Worm (Caenorhabditis elegans) whole organism, L2 larva: ENCODE data around the gene chil-13.

Source experiments
- C34F6.9 ChIP-seq: fragments of 150-350 bp; optimal IDR thresholded peaks from 2 replicates; lab custom pipeline; 2014; ENCODE audit warnings: missing biosample characterization, missing genetic modification characterization
- F13H6.1 ChIP-seq: sonication (generic microtip); optimal IDR thresholded peaks from 2 replicates; lab custom pipeline; 2016; ENCODE audit warnings: missing genetic modification characterization, missing compliant biosample characterization
- R02D3.7 ChIP-seq: fragments of 150-350 bp; optimal IDR thresholded peaks from 2 replicates; lab custom pipeline; 2014; ENCODE audit warnings: missing biosample characterization, missing genetic modification characterization
- Y55F3AM.14 ChIP-seq: fragments of 200-800 bp; sonication (Bioruptor generic); optimal IDR thresholded peaks from 2 replicates; lab custom pipeline; 2018; ENCODE audit warnings: mild to moderate bottlenecking, missing genetic modification characterization, missing compliant biosample characterization
- ZK546.5 ChIP-seq: sonication (generic microtip); optimal IDR thresholded peaks from 2 replicates; lab custom pipeline; 2017; ENCODE audit warnings: missing biosample characterization, missing genetic modification characterization
- alr-1 ChIP-seq: fragments of 150-350 bp; optimal IDR thresholded peaks from 2 replicates; lab custom pipeline; 2014; ENCODE audit warnings: missing biosample characterization, missing genetic modification characterization
- ama-1 ChIP-seq: fragments of 150-350 bp; optimal IDR thresholded peaks from 2 replicates; lab custom pipeline; 2018; ENCODE audit warnings: inconsistent platforms
- blmp-1 ChIP-seq: sonication (generic microtip); optimal IDR thresholded peaks from 2 replicates; lab custom pipeline; 2017; ENCODE audit warnings: missing genetic modification characterization, mild to moderate bottlenecking, missing compliant biosample characterization, antibody characterized with exemption, moderate library complexity; ENCODE audit not compliant: insufficient read depth
- ceh-16 ChIP-seq: fragments of 150-350 bp; optimal IDR thresholded peaks from 2 replicates; lab custom pipeline; 2014; ENCODE audit warnings: missing biosample characterization, missing genetic modification characterization
- ceh-82 ChIP-seq: fragments of 150-350 bp; optimal IDR thresholded peaks from 2 replicates; lab custom pipeline; 2014; ENCODE audit warnings: missing biosample characterization, missing genetic modification characterization
- crh-2 ChIP-seq: sonication (generic microtip); optimal IDR thresholded peaks from 2 replicates; lab custom pipeline; 2017; ENCODE audit warnings: missing biosample characterization, missing genetic modification characterization
- dmd-4 ChIP-seq: sonication (generic microtip); optimal IDR thresholded peaks from 2 replicates; lab custom pipeline; 2017; ENCODE audit warnings: missing biosample characterization, missing genetic modification characterization
- egl-27 ChIP-seq: sonication (generic microtip); optimal IDR thresholded peaks from 3 replicates; lab custom pipeline; 2017; ENCODE audit warnings: missing biosample characterization, missing genetic modification reagents, missing genetic modification characterization
- elt-1 ChIP-seq: fragments of 150-350 bp; optimal IDR thresholded peaks from 2 replicates; lab custom pipeline; 2014; ENCODE audit warnings: missing biosample characterization, missing genetic modification characterization
- fos-1 ChIP-seq: fragments of 150-350 bp; optimal IDR thresholded peaks from 2 replicates; lab custom pipeline; 2014; ENCODE audit warnings: missing biosample characterization, missing genetic modification characterization
- lin-11 ChIP-seq: fragments of 150-350 bp; sonication (generic microtip); optimal IDR thresholded peaks from 2 replicates; lab custom pipeline; 2014; ENCODE audit warnings: missing biosample characterization, missing genetic modification characterization, inconsistent platforms, mixed read lengths
- lin-13 ChIP-seq: fragments of 150-350 bp; optimal IDR thresholded peaks from 2 replicates; lab custom pipeline; 2014; ENCODE audit warnings: missing biosample characterization, missing genetic modification reagents, missing genetic modification characterization
- lin-39 ChIP-seq: fragments of 150-350 bp; optimal IDR thresholded peaks from 2 replicates; lab custom pipeline; 2014; ENCODE audit warnings: missing biosample characterization, missing genetic modification reagents, missing genetic modification characterization
- lsy-2 ChIP-seq, 2 experiments: fragments of 150-350 bp in 1 of 2; sonication (generic microtip) in 1 of 2; optimal IDR thresholded peaks; 2 replicates each; lab custom pipeline; 2014 to 2017; ENCODE audit warnings: missing biosample characterization in 2 of 2, missing genetic modification characterization in 2 of 2
- mdl-1 ChIP-seq, 2 experiments: fragments of 150-350 bp in 1 of 2; sonication (generic microtip) in 1 of 2; optimal IDR thresholded peaks; 2 replicates each; lab custom pipeline; 2017; ENCODE audit warnings: missing biosample characterization in 2 of 2, missing genetic modification characterization in 2 of 2
- nhr-10 ChIP-seq: sonication (generic microtip); optimal IDR thresholded peaks from 2 replicates; lab custom pipeline; 2017; ENCODE audit warnings: missing biosample characterization, missing genetic modification characterization
- nhr-11 ChIP-seq: fragments of 150-350 bp; optimal IDR thresholded peaks from 2 replicates; lab custom pipeline; 2014; ENCODE audit warnings: missing biosample characterization, missing genetic modification characterization
- nhr-12 ChIP-seq: fragments of 150-350 bp; optimal IDR thresholded peaks from 2 replicates; lab custom pipeline; 2014; ENCODE audit warnings: missing biosample characterization, missing genetic modification characterization
- nhr-129 ChIP-seq: fragments of 150-350 bp; optimal IDR thresholded peaks from 2 replicates; lab custom pipeline; 2014; ENCODE audit warnings: missing biosample characterization, missing genetic modification characterization
- nhr-21 ChIP-seq: fragments of 150-350 bp; optimal IDR thresholded peaks from 2 replicates; lab custom pipeline; 2014; ENCODE audit warnings: missing biosample characterization, missing genetic modification characterization
- nhr-237 ChIP-seq: fragments of 150-350 bp; optimal IDR thresholded peaks from 2 replicates; lab custom pipeline; 2014; ENCODE audit warnings: missing biosample characterization, missing genetic modification characterization
- nhr-25 ChIP-seq: fragments of 150-350 bp; sonication (generic microtip); optimal IDR thresholded peaks from 3 replicates; lab custom pipeline; 2014; ENCODE audit warnings: missing biosample characterization, missing genetic modification characterization
- nhr-77 ChIP-seq: fragments of 150-350 bp; optimal IDR thresholded peaks from 2 replicates; lab custom pipeline; 2014; ENCODE audit warnings: missing biosample characterization, missing genetic modification characterization
- peb-1 ChIP-seq: fragments of 150-350 bp; optimal IDR thresholded peaks from 2 replicates; lab custom pipeline; 2014; ENCODE audit warnings: missing biosample characterization, missing genetic modification characterization
- sem-4 ChIP-seq: fragments of 150-350 bp; optimal IDR thresholded peaks from 2 replicates; lab custom pipeline; 2014; ENCODE audit warnings: missing biosample characterization, missing genetic modification reagents, missing genetic modification characterization
- skn-1 ChIP-seq: sonication (generic microtip); optimal IDR thresholded peaks from 2 replicates; lab custom pipeline; 2017; ENCODE audit warnings: missing biosample characterization, missing genetic modification characterization
- snpc-4 ChIP-seq: fragments of 150-350 bp; optimal IDR thresholded peaks from 2 replicates; lab custom pipeline; 2014; ENCODE audit warnings: missing biosample characterization, missing genetic modification characterization
- unc-39 ChIP-seq: fragments of 150-350 bp; optimal IDR thresholded peaks from 2 replicates; lab custom pipeline; 2014; ENCODE audit warnings: missing biosample characterization, missing genetic modification characterization
- unc-55 ChIP-seq: fragments of 150-350 bp; sonication (generic microtip); optimal IDR thresholded peaks from 3 replicates; lab custom pipeline; 2014; ENCODE audit warnings: missing biosample characterization, missing genetic modification reagents, missing genetic modification characterization
- unc-62 ChIP-seq: fragments of 150-350 bp; optimal IDR thresholded peaks from 2 replicates; lab custom pipeline; 2014; ENCODE audit warnings: missing biosample characterization, missing genetic modification reagents, missing genetic modification characterization
- zag-1 ChIP-seq: fragments of 150-350 bp; optimal IDR thresholded peaks from 2 replicates; lab custom pipeline; 2014; ENCODE audit warnings: missing biosample characterization, missing genetic modification characterization
- ztf-1 ChIP-seq: fragments of 200-800 bp; sonication (Bioruptor generic); conservative IDR thresholded peaks from 2 replicates; pipeline ENCODE4 v1.3.6; 2022; ENCODE audit warnings: missing genetic modification characterization, missing compliant biosample characterization
- ztf-11 ChIP-seq: sonication (generic microtip); optimal IDR thresholded peaks from 2 replicates; lab custom pipeline; 2017; ENCODE audit warnings: missing biosample characterization, missing genetic modification characterization
- ztf-4 ChIP-seq: fragments of 150-350 bp; optimal IDR thresholded peaks from 2 replicates; lab custom pipeline; 2014; ENCODE audit warnings: missing biosample characterization, missing genetic modification characterization

Gene chil-13

DNA sequence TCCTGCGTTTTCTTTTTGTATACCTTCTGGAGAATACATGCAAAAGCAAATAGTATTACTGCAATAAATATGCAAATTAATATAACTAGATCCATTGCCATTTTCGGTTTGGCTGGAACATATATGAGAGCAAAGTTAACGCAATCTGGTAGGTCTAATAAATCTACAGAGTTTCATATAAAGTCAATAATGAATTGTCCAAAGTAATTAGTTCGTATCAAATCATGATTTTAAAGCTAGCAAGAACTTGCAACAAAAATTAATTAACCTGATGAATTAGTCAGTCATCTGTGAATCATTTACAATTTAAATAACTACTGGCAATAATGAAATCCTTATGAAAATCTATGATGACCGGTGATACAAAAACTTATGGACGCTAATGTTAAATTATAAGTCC is 7.2 kb upstream of the chil-13 start, which contains the start of gene R09D1.13:
Gene R09D1.13 (minus strand): TSS at position 101 of the 400 bp plus-strand sequence.
- TF ChIP-seq sem-4 (tag; lab: Kevin White, UChicago), result no peak
- no peak for TF ChIP-seq nhr-129 (tag; lab: Kevin White, UChicago)

DNA sequence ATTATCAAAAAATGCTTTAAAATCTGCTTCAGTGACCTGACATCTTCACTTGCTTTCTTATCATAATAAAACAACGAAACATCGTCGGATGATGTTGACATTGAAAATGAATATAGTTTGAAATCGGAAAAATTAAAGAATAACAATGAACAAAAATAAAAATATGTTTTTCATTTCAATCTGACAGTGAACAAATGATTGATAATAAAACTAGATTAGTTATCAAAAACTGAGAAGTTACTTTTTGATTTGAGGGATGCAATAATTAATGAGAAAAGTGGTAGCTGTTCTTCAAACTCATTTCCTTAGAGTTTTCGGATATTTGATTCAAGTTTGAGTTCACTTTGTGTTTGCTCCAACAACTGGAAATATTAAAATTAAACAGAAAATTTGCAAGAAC is 5.4 kb upstream of the chil-13 start, which contains the start of gene chil-15:
Gene chil-15 (minus strand): TSS at position 101 of the 400 bp plus-strand sequence.
- TF ChIP-seq nhr-10 (tag; lab: Kevin White, UChicago) (no peak), C34F6.9 (no peak), F13H6.1 (no peak), lin-11 (tag; lab: Kevin White, UChicago) (no peak), lin-39 (tag; lab: Kevin White, UChicago) (no peak), peb-1 (tag; lab: Kevin White, UChicago) (no peak), nhr-129 (tag; lab: Kevin White, UChicago) (no peak), R02D3.7 (tag; lab: Kevin White, UChicago) (no peak), nhr-25 (tag; lab: Kevin White, UChicago) (no peak), unc-55 (GFP tag; lab: Kevin White, UChicago) (no peak), nhr-237 (tag; lab: Kevin White, UChicago) (no peak)

DNA sequence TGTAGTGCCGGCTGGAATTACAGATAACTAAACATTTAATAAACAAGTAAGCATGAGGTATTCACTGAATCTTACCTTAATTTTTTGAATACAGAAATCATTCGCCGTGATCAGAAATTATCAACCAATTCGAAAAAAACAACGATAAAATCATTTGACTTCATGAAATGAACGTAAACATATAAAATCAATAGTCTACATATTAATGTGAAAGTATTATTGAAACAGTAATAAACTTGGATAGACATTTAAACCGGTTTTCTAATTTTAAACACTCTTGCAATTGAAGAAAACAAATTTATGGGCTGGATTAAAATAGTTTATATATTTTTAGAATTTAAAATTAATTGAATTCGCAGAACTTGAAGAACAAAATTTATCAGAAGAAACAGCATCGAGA is 3.7 kb upstream of the chil-13 start, which contains the start of gene chil-16:
Gene chil-16 (minus strand): TSS at position 101 of the 400 bp plus-strand sequence.
- TF ChIP-seq blmp-1 (tag; lab: Kevin White, UChicago) (no peak), mdl-1 (tag; optimal IDR thresholded peaks at IDR 0.05; lab: Kevin White, UChicago) (no peak), ZK546.5 (no peak), lin-39 (tag; lab: Kevin White, UChicago) (no peak), nhr-77 (tag; lab: Kevin White, UChicago) (no peak), ceh-82 (no peak), zag-1 (tag; lab: Kevin White, UChicago) (no peak), nhr-21 (no peak), lsy-2 (tag; optimal IDR thresholded peaks at IDR 0.05; lab: Kevin White, UChicago) (no peak), nhr-25 (tag; lab: Kevin White, UChicago) (no peak), ztf-4 (tag; lab: Kevin White, UChicago) (no peak), elt-1 (no peak), unc-39 (tag; lab: Kevin White, UChicago) (no peak), ztf-1 (GFP tag; lab: Robert Waterston, UW) (no peak), lin-13 (GFP tag; lab: Kevin White, UChicago) (no peak)

DNA sequence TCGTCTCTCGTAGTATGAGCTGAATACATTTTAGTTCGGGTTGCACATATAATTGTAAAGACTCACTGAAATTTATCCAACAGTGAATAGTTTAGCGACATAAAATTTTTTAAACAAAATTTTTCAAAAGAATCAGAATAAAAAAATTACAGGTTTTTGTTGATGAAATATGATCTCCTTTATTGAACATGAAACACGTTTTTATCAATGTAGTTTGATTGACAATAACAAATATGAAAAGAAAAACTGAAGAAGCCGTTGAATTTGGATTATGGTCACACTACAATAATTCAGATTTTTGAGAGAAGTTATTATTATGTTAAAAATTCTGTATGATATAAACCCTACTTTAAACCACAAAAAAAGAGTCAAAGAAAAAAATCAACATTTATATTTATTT is 1.9 kb upstream of the chil-13 start, which contains the start of gene chil-17:
Gene chil-17 (minus strand): TSS at position 101 of the 400 bp plus-strand sequence.
- TF ChIP-seq ztf-11 (tag; lab: Kevin White, UChicago), result no peak
- TF ChIP-seq skn-1 (tag; lab: Kevin White, UChicago), result no peak
- TF ChIP-seq nhr-11 (tag; lab: Kevin White, UChicago), result no peak
- no peak for TF ChIP-seq nhr-21
- TF ChIP-seq alr-1 (tag; lab: Kevin White, UChicago), result no peak
- TF ChIP-seq ama-1 (lab: Kevin White, UChicago), result no peak
- TF ChIP-seq ceh-16, result no peak
- TF ChIP-seq fos-1 (tag; lab: Kevin White, UChicago), result no peak
- TF ChIP-seq ztf-1 (GFP tag; lab: Robert Waterston, UW), result no peak
- no peak for TF ChIP-seq Y55F3AM.14
- TF ChIP-seq egl-27, result no peak
- no peak for TF ChIP-seq nhr-237 (tag; lab: Kevin White, UChicago)

DNA sequence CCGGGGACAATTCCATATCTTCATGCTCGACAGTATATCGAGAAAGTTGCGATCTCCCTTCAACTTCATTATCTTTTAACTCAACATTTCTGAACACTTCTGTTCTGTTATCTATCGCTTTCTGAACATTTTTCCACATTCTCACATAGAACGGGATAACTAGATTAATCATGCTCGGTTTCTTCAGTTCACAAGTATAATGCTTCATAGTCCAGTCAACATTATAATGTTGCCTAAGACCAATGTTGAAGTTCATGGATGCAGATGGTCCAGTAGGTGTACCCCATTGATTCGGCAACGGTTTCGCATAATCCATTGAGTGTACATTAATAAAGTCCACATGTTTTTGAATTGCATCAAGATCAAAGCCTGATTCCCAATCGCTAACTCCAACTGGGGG is 726 bp upstream of the chil-13 start:
- TF ChIP-seq snpc-4, result no peak
- no peak for TF ChIP-seq nhr-10 (tag; lab: Kevin White, UChicago)
- TF ChIP-seq ceh-82, result no peak
- TF ChIP-seq unc-62 (GFP tag; lab: Kevin White, UChicago), result no peak
- no peak for TF ChIP-seq ztf-4 (tag; lab: Kevin White, UChicago)
- TF ChIP-seq crh-2, result no peak
- TF ChIP-seq nhr-12 (tag; lab: Kevin White, UChicago), result no peak
- TF ChIP-seq lsy-2 (tag; optimal IDR thresholded peaks at IDR 0.05; lab: Kevin White, UChicago), result no peak
- TF ChIP-seq dmd-4 (tag; lab: Kevin White, UChicago), result no peak
- TF ChIP-seq nhr-77 (tag; lab: Kevin White, UChicago), result no peak
- no peak for TF ChIP-seq sem-4 (tag; lab: Kevin White, UChicago)
- no peak for TF ChIP-seq fos-1 (tag; lab: Kevin White, UChicago)
- no peak for TF ChIP-seq peb-1 (tag; lab: Kevin White, UChicago)
- no peak for TF ChIP-seq ztf-11 (tag; lab: Kevin White, UChicago)
- TF ChIP-seq, all 48 proteins: peak for 0
